Fruit fly (Drosophila melanogaster) whole organism, embryonic: ENCODE measurements around the gene GluProRS.

Source experiments
- Asciz ChIP-seq: fragments of 200-800 bp; sonication (Bioruptor generic); optimal IDR thresholded peaks from 2 replicates; lab custom pipeline; 2017; ENCODE audit warnings: missing biosample characterization, mild to moderate bottlenecking, missing genetic modification characterization, missing genetic modification reagents
- CG10366 ChIP-seq: fragments of 200-800 bp; sonication (Bioruptor generic); IDR thresholded peaks from 2 replicates; pipeline ENCODE4 v1.3.6; 2022; ENCODE audit warnings: missing biosample characterization, missing genetic modification characterization
- CG10431 ChIP-seq: fragments of 200-800 bp; sonication (Bioruptor generic); optimal IDR thresholded peaks from 3 replicates; lab custom pipeline; 2018; ENCODE audit warnings: missing biosample characterization, mild to moderate bottlenecking, missing genetic modification characterization
- CG10462 ChIP-seq: fragments of 200-800 bp; sonication (Bioruptor generic); optimal IDR thresholded peaks from 2 replicates; lab custom pipeline; 2016; ENCODE audit warnings: missing biosample characterization, missing genetic modification characterization
- CG13123 ChIP-seq: fragments of 200-800 bp; sonication (Bioruptor generic); optimal IDR thresholded peaks from 2 replicates; lab custom pipeline; 2016; ENCODE audit warnings: missing biosample characterization, missing genetic modification characterization
- CG13624 ChIP-seq: fragments of 200-800 bp; sonication (Bioruptor generic); optimal IDR thresholded peaks from 2 replicates; lab custom pipeline; 2016; ENCODE audit warnings: missing biosample characterization, missing genetic modification characterization
- CG15073 ChIP-seq: fragments of 200-800 bp; sonication (Bioruptor generic); optimal IDR thresholded peaks from 2 replicates; lab custom pipeline; 2016; ENCODE audit warnings: missing biosample characterization, missing genetic modification characterization
- CG1602 ChIP-seq: fragments of 200-800 bp; sonication (Bioruptor generic); optimal IDR thresholded peaks from 3 replicates; lab custom pipeline; 2016; ENCODE audit warnings: missing biosample characterization, missing genetic modification characterization
- CG17359 ChIP-seq: fragments of 200-800 bp; sonication (Bioruptor generic); optimal IDR thresholded peaks from 3 replicates; lab custom pipeline; 2018; ENCODE audit warnings: missing biosample characterization, mild to moderate bottlenecking, missing genetic modification characterization, moderate library complexity
- CG17385 ChIP-seq: fragments of 200-800 bp; sonication (Bioruptor generic); optimal IDR thresholded peaks from 3 replicates; lab custom pipeline; 2018; ENCODE audit warnings: missing biosample characterization, mild to moderate bottlenecking, missing genetic modification characterization
- CG17612 ChIP-seq: fragments of 200-800 bp; sonication (Bioruptor generic); IDR thresholded peaks from 2 replicates; pipeline ENCODE4 v1.3.6; 2022; ENCODE audit warnings: missing biosample characterization, missing genetic modification characterization
- CG17802 ChIP-seq: fragments of 200-800 bp; sonication (Bioruptor generic); optimal IDR thresholded peaks from 2 replicates; lab custom pipeline; 2018; ENCODE audit warnings: missing biosample characterization, mild to moderate bottlenecking, missing genetic modification characterization, moderate library complexity
- CG1832 ChIP-seq: fragments of 200-800 bp; sonication (Bioruptor generic); optimal IDR thresholded peaks from 2 replicates; lab custom pipeline; 2017; ENCODE audit warnings: missing biosample characterization, mild to moderate bottlenecking, missing genetic modification characterization, inconsistent platforms
- CG4404 ChIP-seq: fragments of 200-800 bp; sonication (Bioruptor generic); IDR thresholded peaks from 2 replicates; pipeline ENCODE4 v1.3.6; 2022; ENCODE audit warnings: missing biosample characterization, missing genetic modification characterization
- CG5180 ChIP-seq: fragments of 200-800 bp; sonication (Bioruptor generic); optimal IDR thresholded peaks from 3 replicates; lab custom pipeline; 2017; ENCODE audit warnings: missing biosample characterization, missing genetic modification characterization, mild to moderate bottlenecking, moderate library complexity, missing genetic modification reagents
- CG7556 ChIP-seq: fragments of 200-800 bp; sonication (Bioruptor generic); optimal IDR thresholded peaks from 2 replicates; lab custom pipeline; 2017; ENCODE audit warnings: missing biosample characterization, mild to moderate bottlenecking, missing genetic modification characterization
- CG7963 ChIP-seq: fragments of 200-800 bp; sonication (Bioruptor generic); IDR thresholded peaks from 3 replicates; pipeline ENCODE4 v1.3.6; 2022; ENCODE audit warnings: missing biosample characterization, missing genetic modification characterization; ENCODE audit not compliant: partially characterized antibody
- CG8290 ChIP-seq, 3 experiments: fragments of 200-800 bp; sonication (Bioruptor generic); optimal IDR thresholded peaks; 2 replicates each; lab custom pipeline; 2016 to 2019; ENCODE audit warnings: missing biosample characterization in 3 of 3, missing genetic modification characterization in 3 of 3, mild to moderate bottlenecking in 2 of 3, moderate library complexity in 1 of 3
- CG9609 ChIP-seq: fragments of 200-800 bp; sonication (Bioruptor generic); optimal IDR thresholded peaks from 3 replicates; lab custom pipeline; 2016; ENCODE audit warnings: missing biosample characterization, missing genetic modification characterization
- CG9797 ChIP-seq: fragments of 200-800 bp; sonication (Bioruptor generic); optimal IDR thresholded peaks from 3 replicates; lab custom pipeline; 2018; ENCODE audit warnings: missing biosample characterization, mild to moderate bottlenecking, missing genetic modification characterization
- CoRest ChIP-seq: fragments of 200-800 bp; sonication (Bioruptor generic); optimal IDR thresholded peaks from 3 replicates; lab custom pipeline; 2018; ENCODE audit warnings: missing biosample characterization, mild to moderate bottlenecking, missing genetic modification characterization, moderate library complexity
- Dip3 ChIP-seq: fragments of 200-800 bp; sonication (Bioruptor generic); optimal IDR thresholded peaks from 3 replicates; lab custom pipeline; 2016; ENCODE audit warnings: missing biosample characterization, missing genetic modification characterization
- Dll ChIP-seq: fragments of 200-800 bp; sonication (Bioruptor generic); IDR thresholded peaks from 4 replicates; pipeline ENCODE4 v1.3.6; 2022; ENCODE audit warnings: missing biosample characterization, missing genetic modification characterization; ENCODE audit not compliant: partially characterized antibody
- Doc3 ChIP-seq: fragments of 200-800 bp; sonication (Bioruptor generic); IDR thresholded peaks from 3 replicates; pipeline ENCODE4 v1.3.6; 2022; ENCODE audit warnings: missing biosample characterization, missing genetic modification characterization; ENCODE audit not compliant: partially characterized antibody
- Drgx ChIP-seq: fragments of 200-800 bp; sonication (Bioruptor generic); IDR thresholded peaks from 2 replicates; pipeline ENCODE4 v1.3.6; 2022; ENCODE audit warnings: missing biosample characterization, missing genetic modification characterization
- E2f1 ChIP-seq: fragments of 200-800 bp; sonication (Bioruptor generic); IDR thresholded peaks from 2 replicates; pipeline ENCODE4 v1.3.6; 2022; ENCODE audit warnings: missing biosample characterization, missing genetic modification characterization
- Fer2 ChIP-seq: fragments of 200-800 bp; sonication (Bioruptor generic); optimal IDR thresholded peaks from 2 replicates; lab custom pipeline; 2018; ENCODE audit warnings: missing biosample characterization, mild to moderate bottlenecking, missing genetic modification characterization, moderate library complexity
- Lhr ChIP-seq: fragments of 200-800 bp; sonication (Bioruptor generic); optimal IDR thresholded peaks from 3 replicates; lab custom pipeline; 2017; ENCODE audit warnings: mild to moderate bottlenecking, missing biosample characterization, missing genetic modification reagents, missing genetic modification characterization
- MESR4 ChIP-seq: fragments of 200-800 bp; sonication (Bioruptor generic); optimal IDR thresholded peaks from 2 replicates; lab custom pipeline; 2018; ENCODE audit warnings: missing biosample characterization, mild to moderate bottlenecking, missing genetic modification characterization, moderate library complexity
- MTF-1 ChIP-seq: fragments of 200-800 bp; sonication (Bioruptor generic); optimal IDR thresholded peaks from 2 replicates; lab custom pipeline; 2018; ENCODE audit warnings: missing biosample characterization, mild to moderate bottlenecking, missing genetic modification characterization, borderline replicate concordance
- Meics ChIP-seq: fragments of 200-800 bp; sonication (Bioruptor generic); optimal IDR thresholded peaks from 2 replicates; lab custom pipeline; 2017; ENCODE audit warnings: missing biosample characterization, mild to moderate bottlenecking, missing genetic modification characterization
- NFAT ChIP-seq: fragments of 200-800 bp; sonication (Bioruptor generic); IDR thresholded peaks from 2 replicates; pipeline ENCODE4 v1.3.6; 2022; ENCODE audit warnings: missing biosample characterization, missing genetic modification characterization
- Optix ChIP-seq: fragments of 200-800 bp; sonication (Bioruptor generic); IDR thresholded peaks from 3 replicates; pipeline ENCODE4 v1.3.6; 2022; ENCODE audit warnings: missing biosample characterization, missing genetic modification characterization
- Poxn ChIP-seq: fragments of 200-800 bp; sonication (Bioruptor generic); IDR thresholded peaks from 2 replicates; pipeline ENCODE4 v1.3.6; 2022; ENCODE audit warnings: missing biosample characterization, missing genetic modification characterization
- Ravus ChIP-seq: fragments of 200-800 bp; sonication (Bioruptor generic); IDR thresholded peaks from 2 replicates; pipeline ENCODE4 v1.3.6; 2022; ENCODE audit warnings: missing biosample characterization, missing genetic modification characterization
- TFAM ChIP-seq: fragments of 200-800 bp; sonication (Bioruptor generic); optimal IDR thresholded peaks from 2 replicates; lab custom pipeline; 2017; ENCODE audit warnings: missing biosample characterization, missing genetic modification characterization, inconsistent platforms
- bowl ChIP-seq: fragments of 200-800 bp; sonication (Bioruptor generic); IDR thresholded peaks from 2 replicates; pipeline ENCODE4 v1.3.6; 2022; ENCODE audit warnings: missing biosample characterization, missing genetic modification characterization
- br ChIP-seq: fragments of >200 bp; optimal IDR thresholded peaks from 2 replicates; lab custom pipeline; 2017
- cas ChIP-seq: fragments of 200-800 bp; sonication (Bioruptor generic); IDR thresholded peaks from 2 replicates; pipeline ENCODE4 v1.3.6; 2022; ENCODE audit warnings: missing biosample characterization, missing genetic modification characterization
- eyg ChIP-seq: fragments of 200-800 bp; sonication (Bioruptor generic); optimal IDR thresholded peaks from 3 replicates; lab custom pipeline; 2016; ENCODE audit warnings: missing biosample characterization, missing genetic modification characterization
- fd3F ChIP-seq: fragments of 200-800 bp; sonication (Bioruptor generic); optimal IDR thresholded peaks from 2 replicates; lab custom pipeline; 2018; ENCODE audit warnings: missing biosample characterization, mild to moderate bottlenecking, missing genetic modification characterization, moderate library complexity
- gsb ChIP-seq: fragments of 200-800 bp; sonication (Bioruptor generic); IDR thresholded peaks from 2 replicates; pipeline ENCODE4 v1.3.6; 2022; ENCODE audit warnings: missing biosample characterization, missing genetic modification characterization
- her ChIP-seq: fragments of 200-800 bp; sonication (Bioruptor generic); optimal IDR thresholded peaks from 2 replicates; lab custom pipeline; 2016; ENCODE audit warnings: missing biosample characterization, missing genetic modification characterization
- p53 ChIP-seq: fragments of 200-800 bp; sonication (Bioruptor generic); optimal IDR thresholded peaks from 2 replicates; lab custom pipeline; 2016; ENCODE audit warnings: missing biosample characterization, missing genetic modification characterization
- pita ChIP-seq: fragments of 200-800 bp; sonication (Bioruptor generic); optimal IDR thresholded peaks from 2 replicates; lab custom pipeline; 2017; ENCODE audit warnings: missing biosample characterization, mild to moderate bottlenecking, missing genetic modification characterization
- row ChIP-seq: fragments of 200-800 bp; sonication (Bioruptor generic); IDR thresholded peaks from 3 replicates; pipeline ENCODE4 v1.3.6; 2022; ENCODE audit warnings: missing biosample characterization, missing genetic modification characterization
- tin ChIP-seq: fragments of 200-800 bp; sonication (Bioruptor generic); optimal IDR thresholded peaks from 3 replicates; lab custom pipeline; 2016; ENCODE audit warnings: missing biosample characterization, missing genetic modification characterization
- toy ChIP-seq: fragments of 200-800 bp; sonication (Bioruptor generic); IDR thresholded peaks from 2 replicates; pipeline ENCODE4 v1.3.6; 2022; ENCODE audit warnings: missing biosample characterization, missing genetic modification characterization
- usp ChIP-seq: fragments of >200 bp; optimal IDR thresholded peaks from 2 replicates; lab custom pipeline; 2017; ENCODE audit warnings: missing biosample characterization, missing genetic modification characterization

The GluProRS gene

dm6 chr3R:23920874-23921539, 37.2 kb downstream of the GluProRS start (continued):
- TF ChIP-seq CoRest (tag; lab: Kevin White, UChicago) (no peak), p53 (GFP tag; lab: Kevin White, UChicago) (no peak), Meics (GFP tag; lab: Kevin White, UChicago) (peak; percentile 59), TFAM (no peak), CG10431 (GFP tag; lab: Kevin White, UChicago) (no peak), CG17802 (tag; lab: Kevin White, UChicago) (no peak), Fer2 (tag; lab: Kevin White, UChicago) (peak; percentile 55), Doc3 (GFP tag; lab: Robert Waterston, UW) (no peak), CG9797 (GFP tag; lab: Kevin White, UChicago) (no peak), CG7963 (GFP tag; lab: Robert Waterston, UW) (no peak), CG4404 (no peak), Poxn (GFP tag; lab: Robert Waterston, UW) (0 out of 2 replicates have a peak, but pooled peaks have one; percentile 28), pita (GFP tag; lab: Kevin White, UChicago) (no peak), CG9609 (GFP tag; lab: Kevin White, UChicago) (peak; percentile 13), CG17612 (GFP tag; lab: Robert Waterston, UW) (0 out of 2 replicates have a peak, but pooled peaks have one; percentile 20), her (peak; percentile 76), MESR4 (GFP tag; lab: Kevin White, UChicago) (no peak), Dip3 (peak; percentile 31), MTF-1 (GFP tag; lab: Kevin White, UChicago) (no peak), CG13123 (GFP tag; lab: Kevin White, UChicago) (no peak), CG10462 (GFP tag; lab: Kevin White, UChicago) (no peak), cas (GFP tag; lab: Robert Waterston, UW) (0 out of 2 replicates have a peak, but pooled peaks have one; percentile 40), row (GFP tag; lab: Robert Waterston, UW) (peak; percentile 76), usp (GFP tag; lab: Kevin White, UChicago) (no peak), CG7556 (GFP tag; lab: Kevin White, UChicago) (no peak), CG10366 (GFP tag; lab: Robert Waterston, UW) (peak; percentile 54), CG13624 (peak; percentile 88), Drgx (GFP tag; lab: Robert Waterston, UW) (peak; percentile 50; the same call in 1 of the 2 replicates), E2f1 (GFP tag; lab: Robert Waterston, UW) (peak; percentile 56; the same call in 1 of the 2 replicates), CG1602 (GFP tag; lab: Kevin White, UChicago) (no peak), CG15073 (GFP tag; lab: Kevin White, UChicago) (no peak), CG17359 (tag; lab: Kevin White, UChicago) (peak; percentile 40), tin (GFP tag; lab: Kevin White, UChicago) (peak; percentile 20), gsb (GFP tag; lab: Robert Waterston, UW) (peak; percentile 71), Lhr (no peak), Asciz (GFP tag; lab: Kevin White, UChicago) (no peak), NFAT (peak; percentile 79), Dll (GFP tag; lab: Robert Waterston, UW) (no peak), eyg (GFP tag; lab: Kevin White, UChicago) (no peak), CG17385 (GFP tag; lab: Kevin White, UChicago) (peak; percentile 25), bowl (GFP tag; lab: Robert Waterston, UW) (no peak), Ravus (GFP tag; lab: Robert Waterston, UW) (no peak), toy (GFP tag; lab: Robert Waterston, UW) (peak; percentile 56; the same call in 1 of the 2 replicates), fd3F (peak; percentile 57), br (lab: Kevin White, UChicago) (no peak), CG5180 (GFP tag; lab: Kevin White, UChicago) (no peak), Optix (0 out of 3 replicates have a peak, but pooled peaks have one; percentile 31), CG8290 (GFP tag; optimal IDR thresholded peaks at IDR 0.05; lab: Kevin White, UChicago) (no peak), CG8290 (tag; optimal IDR thresholded peaks at IDR 0.05; lab: Kevin White, UChicago) (peak in 1 of 2 experiments; percentile 95), CG1832 (GFP tag; lab: Kevin White, UChicago) (no peak)
